Worm (Caenorhabditis elegans): Measurements from ENCODE around the gene C13G3.1.

The C13G3.1 gene

DNA sequence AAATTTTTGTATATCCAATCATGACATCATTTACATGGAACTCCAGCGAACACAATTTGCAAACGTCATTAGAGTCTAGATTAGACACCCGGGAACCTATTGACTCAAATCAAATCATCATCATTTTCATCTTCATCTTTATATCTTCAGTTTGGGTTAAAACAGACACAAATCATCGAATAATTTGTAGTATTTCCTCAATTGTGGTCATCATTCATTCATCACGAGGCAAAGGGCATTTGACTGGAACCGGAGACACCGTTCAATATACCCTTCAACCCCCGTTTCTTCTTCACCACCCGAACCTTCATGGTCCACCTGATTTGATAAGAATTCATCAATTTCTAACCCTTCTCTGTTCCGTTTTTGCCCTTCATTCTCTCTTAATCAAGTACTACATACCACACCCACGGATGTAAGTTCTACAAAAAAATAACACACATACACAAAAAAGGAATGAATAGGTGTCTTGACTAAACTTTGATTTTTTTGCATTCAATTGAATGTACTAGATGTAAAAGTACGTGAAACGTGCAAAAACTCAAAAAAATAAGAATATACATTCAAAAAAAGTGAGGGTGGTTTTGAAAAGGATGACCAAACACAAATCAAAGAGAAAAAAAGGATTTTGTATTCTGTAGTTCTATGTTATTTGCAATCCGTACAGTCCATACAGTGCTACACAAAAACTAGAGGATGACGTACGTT, 4.7 kb upstream of the C13G3.1 start:
- no peak for TF ChIP-seq ceh-24 (tag; optimal IDR thresholded peaks at IDR 0.05)
- no peak for TF ChIP-seq ama-1 (optimal IDR thresholded peaks at IDR 0.05)
- no peak for TF ChIP-seq K02D7.2 (tag; optimal IDR thresholded peaks at IDR 0.05)
- no peak for TF ChIP-seq nhr-232 (tag; optimal IDR thresholded peaks at IDR 0.05)
- no peak for TF ChIP-seq ceh-14 (tag; optimal IDR thresholded peaks at IDR 0.05)
- TF ChIP-seq npax-4 (tag; optimal IDR thresholded peaks at IDR 0.05): no peak
- no peak for TF ChIP-seq che-1 (tag; optimal IDR thresholded peaks at IDR 0.05)
- TF ChIP-seq ceh-19 (GFP tag; optimal IDR thresholded peaks at IDR 0.05): no peak
- no peak for TF ChIP-seq ceh-48 (tag; optimal IDR thresholded peaks at IDR 0.05)

DNA sequence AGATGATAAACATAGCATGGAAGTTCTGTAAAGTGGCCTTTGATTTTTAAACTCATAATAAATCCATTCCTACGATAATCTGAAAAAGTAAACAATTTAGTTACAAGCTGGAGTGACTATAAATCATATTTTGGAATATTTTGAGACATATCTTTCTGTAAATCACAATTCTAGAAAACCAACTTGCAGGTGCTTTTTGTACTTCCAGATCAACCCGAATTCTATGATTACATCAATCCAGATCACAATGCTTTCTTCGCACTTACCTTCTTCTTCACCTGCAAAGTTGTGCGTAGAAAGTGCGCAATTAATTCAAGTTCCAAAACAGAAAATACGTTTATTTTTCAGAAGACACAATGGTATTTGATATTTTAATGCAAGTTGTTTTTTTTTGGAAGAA, 2.5 kb upstream of the C13G3.1 start:
- TF ChIP-seq ceh-18 (tag; optimal IDR thresholded peaks at IDR 0.05) (no peak), Y22D7AL.16 (tag; optimal IDR thresholded peaks at IDR 0.05) (no peak), C08G9.2 (tag; optimal IDR thresholded peaks at IDR 0.05) (no peak), unc-86 (tag; optimal IDR thresholded peaks at IDR 0.05) (no peak), tbx-2 (tag; optimal IDR thresholded peaks at IDR 0.05) (no peak), lin-11 (tag; optimal IDR thresholded peaks at IDR 0.05) (no peak), dve-1 (tag; optimal IDR thresholded peaks at IDR 0.05) (no peak), pros-1 (tag; optimal IDR thresholded peaks at IDR 0.05) (no peak), zip-5 (tag; optimal IDR thresholded peaks at IDR 0.05) (no peak), ceh-2 (tag; optimal IDR thresholded peaks at IDR 0.05) (no peak), ceh-9 (tag; optimal IDR thresholded peaks at IDR 0.05) (no peak), ceh-45 (GFP tag; IDR thresholded peaks at IDR 0.05) (no peak), pat-9 (tag; optimal IDR thresholded peaks at IDR 0.05) (no peak), ceh-6 (GFP tag; optimal IDR thresholded peaks at IDR 0.05) (no peak), hlh-30 (tag; optimal IDR thresholded peaks at IDR 0.05; ENCODE audit: insufficient read depth) (no peak), K09A11.1 (tag; optimal IDR thresholded peaks at IDR 0.05; ENCODE audit: insufficient read depth) (no peak), unc-42 (tag; optimal IDR thresholded peaks at IDR 0.05) (no peak)

DNA sequence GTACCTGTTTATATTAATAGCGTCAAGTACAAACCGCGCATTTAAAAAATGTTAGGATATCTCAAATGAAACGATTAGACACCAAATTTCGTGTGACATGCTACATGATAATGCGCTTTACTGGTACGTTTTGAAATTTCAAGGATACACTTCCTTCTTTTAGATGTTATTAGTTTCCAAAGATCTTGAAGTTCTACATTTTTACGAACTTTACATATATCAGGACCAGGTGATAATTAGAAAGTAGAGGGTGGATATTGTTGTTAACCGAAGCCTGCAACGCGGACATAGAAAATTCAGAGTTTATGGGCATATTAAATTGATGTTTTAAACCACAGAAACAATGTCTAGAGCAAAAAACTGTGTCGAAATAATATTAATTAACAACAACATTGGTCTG, 914 bp upstream of the C13G3.1 start:
- TF ChIP-seq sox-4 (tag; optimal IDR thresholded peaks at IDR 0.05): no peak
- no peak for TF ChIP-seq pat-9 (tag; optimal IDR thresholded peaks at IDR 0.05)

DNA sequence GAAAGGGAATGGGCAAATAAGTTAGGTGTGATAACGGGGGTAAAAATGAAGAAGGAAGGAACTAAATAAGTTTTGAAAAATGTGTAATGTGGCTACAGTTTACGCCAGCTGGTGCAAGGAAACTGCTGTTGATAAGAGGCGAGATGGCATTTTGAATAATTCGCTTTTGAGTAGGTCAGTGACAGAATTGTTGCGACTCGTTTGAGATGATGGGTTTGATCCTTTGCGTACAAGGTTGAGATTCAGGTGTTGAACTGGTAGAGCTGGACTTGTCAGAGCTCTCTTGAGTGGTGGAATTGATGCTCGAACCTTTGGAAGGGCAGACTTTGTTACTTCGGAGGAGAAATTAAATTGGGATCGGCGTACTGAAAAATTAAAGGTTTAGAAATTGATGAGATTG, 458 bp downstream of the C13G3.1 start:
- TF ChIP-seq ceh-14 (tag; optimal IDR thresholded peaks at IDR 0.05) (no peak), dve-1 (tag; optimal IDR thresholded peaks at IDR 0.05) (no peak), hlh-15 (tag; optimal IDR thresholded peaks at IDR 0.05) (no peak), pha-4 (tag; optimal IDR thresholded peaks at IDR 0.05) (no peak), sox-4 (tag; optimal IDR thresholded peaks at IDR 0.05) (no peak), lim-6 (tag; optimal IDR thresholded peaks at IDR 0.05) (no peak), pat-9 (tag; optimal IDR thresholded peaks at IDR 0.05) (no peak), elt-4 (tag; optimal IDR thresholded peaks at IDR 0.05) (no peak), mec-3 (tag; optimal IDR thresholded peaks at IDR 0.05; ENCODE audit: borderline replicate concordance) (no peak), pros-1 (tag; optimal IDR thresholded peaks at IDR 0.05) (no peak), che-1 (tag; optimal IDR thresholded peaks at IDR 0.05) (no peak), tbx-7 (tag; optimal IDR thresholded peaks at IDR 0.05) (no peak), hlh-13 (GFP tag; optimal IDR thresholded peaks at IDR 0.05) (no peak)

DNA sequence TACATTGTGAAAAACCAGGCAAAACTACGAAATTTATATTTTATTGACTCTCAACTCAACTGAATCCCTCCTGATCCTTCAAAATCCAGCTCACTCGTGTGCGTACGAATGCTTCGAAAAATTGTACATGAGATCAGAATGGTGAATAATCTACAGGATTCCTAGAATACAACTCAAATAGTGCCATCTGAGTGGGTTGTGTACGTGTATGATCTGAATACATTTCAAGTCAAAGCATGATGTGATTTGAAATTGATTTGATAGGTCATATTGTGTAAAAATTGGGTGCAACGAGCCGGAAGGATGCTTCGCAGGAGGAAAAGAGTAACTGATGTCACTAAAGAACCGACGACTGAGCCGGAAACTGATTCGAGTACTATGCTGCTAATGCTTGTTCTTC, 1.5 kb downstream of the C13G3.1 start:
- no peak for TF ChIP-seq gmeb-2 (tag; optimal IDR thresholded peaks at IDR 0.05)
- no peak for TF ChIP-seq ceh-31 (tag; optimal IDR thresholded peaks at IDR 0.05)
- TF ChIP-seq unc-55 (GFP tag; optimal IDR thresholded peaks at IDR 0.05): no peak
